Worm (Caenorhabditis elegans) whole organism, L4/young adult: ENCODE results near the gene F13B6.3.

Experiments used
- W03F9.2 ChIP-seq: fragments of 150-350 bp; optimal IDR thresholded peaks from 2 replicates; lab custom pipeline; 2014; ENCODE audit warnings: missing biosample characterization, missing genetic modification characterization
- dao-5 ChIP-seq: sonication (generic microtip); optimal IDR thresholded peaks from 2 replicates; lab custom pipeline; 2016; ENCODE audit warnings: missing genotype, missing genetic modification characterization, moderate library complexity, missing compliant biosample characterization

DNA sequence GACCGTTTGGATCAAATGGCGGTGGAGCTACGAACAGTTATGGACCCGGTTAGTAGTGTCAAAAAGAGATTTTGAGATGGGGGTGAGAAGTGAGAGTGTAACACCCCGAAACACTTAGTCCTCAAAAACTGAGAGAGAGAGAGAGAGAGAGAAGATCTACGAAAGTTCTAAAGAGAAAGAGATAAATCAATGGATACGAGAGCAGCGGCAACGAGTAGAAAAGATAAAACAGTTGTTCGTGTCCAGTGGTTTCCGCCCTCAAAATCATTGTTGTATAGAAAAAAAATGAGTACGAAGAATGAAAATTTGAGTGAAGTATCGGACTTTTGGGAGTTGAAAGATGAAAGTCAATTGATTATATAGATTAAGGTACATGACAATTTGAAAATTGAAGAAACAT is 36.8 kb downstream of the F13B6.3 start:
- TF ChIP-seq dao-5 (tag; lab: Kevin White, UChicago) (no peak), W03F9.2 (no peak)
